Worm (Caenorhabditis elegans) whole organism, late embryonic: Measurements from ENCODE around the gene nhr-68.

ENCODE experiments used
- C38D4.7 ChIP-seq: fragments of 200-800 bp; sonication (Bioruptor generic); optimal IDR thresholded peaks from 2 replicates; lab custom pipeline; 2018; ENCODE audit warnings: mild to moderate bottlenecking, missing genetic modification characterization, moderate library complexity, missing compliant biosample characterization
- F13H6.1 ChIP-seq: sonication (generic microtip); optimal IDR thresholded peaks from 2 replicates; lab custom pipeline; 2016; ENCODE audit warnings: missing genetic modification characterization, missing compliant biosample characterization
- K02D7.2 ChIP-seq: sonication (generic microtip); optimal IDR thresholded peaks from 2 replicates; lab custom pipeline; 2017; ENCODE audit warnings: mild to moderate bottlenecking, missing genetic modification characterization, missing compliant biosample characterization
- K09A11.1 ChIP-seq: sonication (generic microtip); optimal IDR thresholded peaks from 2 replicates; lab custom pipeline; 2017; ENCODE audit warnings: antibody characterized with exemption, mild to moderate bottlenecking, missing genetic modification characterization, missing compliant biosample characterization; ENCODE audit not compliant: insufficient read depth
- T23F11.4 ChIP-seq: fragments of 200-800 bp; sonication (Bioruptor generic); optimal IDR thresholded peaks from 2 replicates; lab custom pipeline; 2018; ENCODE audit warnings: mild to moderate bottlenecking, missing genetic modification characterization, missing compliant biosample characterization
- Y22D7AL.16 ChIP-seq: sonication (generic microtip); optimal IDR thresholded peaks from 2 replicates; lab custom pipeline; 2016; ENCODE audit warnings: missing genetic modification characterization, missing compliant biosample characterization
- ahr-1 ChIP-seq: sonication (generic microtip); optimal IDR thresholded peaks from 2 replicates; lab custom pipeline; 2016; ENCODE audit warnings: missing genetic modification characterization, missing compliant biosample characterization
- ceh-18 ChIP-seq: sonication (generic microtip); optimal IDR thresholded peaks from 2 replicates; lab custom pipeline; 2016; ENCODE audit warnings: missing genetic modification characterization, missing compliant biosample characterization
- ceh-24 ChIP-seq: sonication (generic microtip); optimal IDR thresholded peaks from 2 replicates; lab custom pipeline; 2016; ENCODE audit warnings: mild to moderate bottlenecking, missing genetic modification characterization, missing compliant biosample characterization
- ceh-31 ChIP-seq: sonication (generic microtip); optimal IDR thresholded peaks from 2 replicates; lab custom pipeline; 2016; ENCODE audit warnings: missing genetic modification characterization, missing compliant biosample characterization
- ceh-34 ChIP-seq: sonication (generic microtip); optimal IDR thresholded peaks from 2 replicates; lab custom pipeline; 2016; ENCODE audit warnings: mild to moderate bottlenecking, missing genetic modification characterization, missing compliant biosample characterization
- ceh-6 ChIP-seq: fragments of 200-800 bp; sonication (Bioruptor generic); optimal IDR thresholded peaks from 2 replicates; lab custom pipeline; 2018; ENCODE audit warnings: mild to moderate bottlenecking, missing genetic modification characterization, missing compliant biosample characterization
- ceh-9 ChIP-seq: sonication (generic microtip); optimal IDR thresholded peaks from 2 replicates; lab custom pipeline; 2016; ENCODE audit warnings: mild to moderate bottlenecking, missing genetic modification characterization, inconsistent platforms, missing compliant biosample characterization
- dve-1 ChIP-seq: sonication (generic microtip); optimal IDR thresholded peaks from 2 replicates; lab custom pipeline; 2017; ENCODE audit warnings: antibody characterized with exemption, mild to moderate bottlenecking, missing genetic modification characterization, missing compliant biosample characterization
- ets-4 ChIP-seq: sonication (generic microtip); optimal IDR thresholded peaks from 2 replicates; lab custom pipeline; 2016; ENCODE audit warnings: missing genetic modification characterization, missing compliant biosample characterization
- fkh-10 ChIP-seq: fragments of 150-350 bp; optimal IDR thresholded peaks from 2 replicates; lab custom pipeline; 2014; ENCODE audit warnings: missing biosample characterization, missing genetic modification reagents, missing genetic modification characterization
- fkh-6 ChIP-seq: sonication (generic microtip); optimal IDR thresholded peaks from 2 replicates; lab custom pipeline; 2016; ENCODE audit warnings: missing genetic modification characterization, missing compliant biosample characterization
- gmeb-2 ChIP-seq: sonication (generic microtip); optimal IDR thresholded peaks from 2 replicates; lab custom pipeline; 2016; ENCODE audit warnings: missing genetic modification characterization, inconsistent platforms, missing compliant biosample characterization
- hlh-6 ChIP-seq: sonication (generic microtip); optimal IDR thresholded peaks from 2 replicates; lab custom pipeline; 2016; ENCODE audit warnings: missing genotype, missing genetic modification characterization, missing compliant biosample characterization
- hlh-8 ChIP-seq: sonication (generic microtip); optimal IDR thresholded peaks from 2 replicates; lab custom pipeline; 2016; ENCODE audit warnings: missing genotype, missing genetic modification characterization, missing compliant biosample characterization
- lin-11 ChIP-seq: fragments of 200-800 bp; sonication (Bioruptor generic); optimal IDR thresholded peaks from 2 replicates; lab custom pipeline; 2018; ENCODE audit warnings: mild to moderate bottlenecking, missing genetic modification characterization, missing compliant biosample characterization
- mec-3 ChIP-seq: sonication (generic microtip); optimal IDR thresholded peaks from 2 replicates; lab custom pipeline; 2016; ENCODE audit warnings: borderline replicate concordance, missing genetic modification characterization, missing compliant biosample characterization
- nfya-1 ChIP-seq: sonication (generic microtip); optimal IDR thresholded peaks from 2 replicates; lab custom pipeline; 2017; ENCODE audit warnings: missing genetic modification characterization, mild to moderate bottlenecking, missing compliant biosample characterization, antibody characterized with exemption, moderate library complexity
- npax-4 ChIP-seq: sonication (generic microtip); optimal IDR thresholded peaks from 2 replicates; lab custom pipeline; 2016; ENCODE audit warnings: missing genetic modification characterization, missing compliant biosample characterization
- odd-2 ChIP-seq: sonication (generic microtip); optimal IDR thresholded peaks from 2 replicates; lab custom pipeline; 2017; ENCODE audit warnings: antibody characterized with exemption, mild to moderate bottlenecking, missing genetic modification characterization, missing compliant biosample characterization
- pag-3 ChIP-seq: sonication (generic microtip); optimal IDR thresholded peaks from 2 replicates; lab custom pipeline; 2016; ENCODE audit warnings: missing compliant biosample characterization, missing genetic modification characterization, borderline replicate concordance
- pqm-1 ChIP-seq: sonication (generic microtip); optimal IDR thresholded peaks from 2 replicates; lab custom pipeline; 2016; ENCODE audit warnings: missing genetic modification characterization, missing compliant biosample characterization
- pros-1 ChIP-seq: fragments of 150-350 bp; optimal IDR thresholded peaks from 2 replicates; lab custom pipeline; 2014; ENCODE audit warnings: missing biosample characterization, missing genetic modification reagents, missing genetic modification characterization
- ref-2 ChIP-seq: sonication (generic microtip); optimal IDR thresholded peaks from 2 replicates; lab custom pipeline; 2016; ENCODE audit warnings: missing genetic modification characterization, missing compliant biosample characterization
- rnt-1 ChIP-seq: sonication (generic microtip); optimal IDR thresholded peaks from 2 replicates; lab custom pipeline; 2016; ENCODE audit warnings: missing genetic modification characterization, missing compliant biosample characterization
- sdc-2 ChIP-seq: sonication (generic microtip); optimal IDR thresholded peaks from 2 replicates; lab custom pipeline; 2016; ENCODE audit warnings: missing genotype, missing genetic modification characterization, missing compliant biosample characterization
- syd-9 ChIP-seq: sonication (generic microtip); optimal IDR thresholded peaks from 2 replicates; lab custom pipeline; 2016; ENCODE audit warnings: mild to moderate bottlenecking, missing genetic modification characterization, moderate library complexity, missing compliant biosample characterization
- tbx-2 ChIP-seq: sonication (generic microtip); optimal IDR thresholded peaks from 2 replicates; lab custom pipeline; 2016; ENCODE audit warnings: missing genetic modification characterization, missing compliant biosample characterization
- tbx-7 ChIP-seq: sonication (generic microtip); optimal IDR thresholded peaks from 2 replicates; lab custom pipeline; 2016; ENCODE audit warnings: missing genotype, missing genetic modification characterization, missing compliant biosample characterization
- ttx-3 ChIP-seq: sonication (generic microtip); optimal IDR thresholded peaks from 2 replicates; lab custom pipeline; 2016; ENCODE audit warnings: missing genetic modification reagents, missing genetic modification characterization, missing compliant biosample characterization
- unc-3 ChIP-seq, 2 experiments: fragments of 200-800 bp in 1 of 2; sonication (Bioruptor generic) in 1 of 2; sonication (generic microtip) in 1 of 2; conservative IDR thresholded peaks in 1 of 2; optimal IDR thresholded peaks in 1 of 2; 2 replicates each; pipeline versions ENCODE4 v1.3.6 to Lab custom; 2016 to 2022; ENCODE audit warnings: missing compliant biosample characterization in 2 of 2, missing genetic modification characterization in 2 of 2, missing genetic modification reagents in 1 of 2
- unc-42 ChIP-seq: sonication (generic microtip); optimal IDR thresholded peaks from 2 replicates; lab custom pipeline; 2016; ENCODE audit warnings: missing genotype, missing genetic modification characterization, missing compliant biosample characterization
- unc-86 ChIP-seq: sonication (generic microtip); optimal IDR thresholded peaks from 2 replicates; lab custom pipeline; 2016; ENCODE audit warnings: missing genetic modification characterization, missing compliant biosample characterization
- zip-5 ChIP-seq: sonication (generic microtip); optimal IDR thresholded peaks from 2 replicates; lab custom pipeline; 2016; ENCODE audit warnings: missing genetic modification characterization, missing compliant biosample characterization

The nhr-68 gene

ce11 chrV:11600800-11601199, 27.6 kb downstream of the nhr-68 start, which contains the start of gene F35B12.9:
Gene F35B12.9, plus strand, starts transcription at chrV:11601171.
- no peak for TF ChIP-seq sdc-2 (tag; lab: Kevin White, UChicago)
- no peak for TF ChIP-seq tbx-7 (tag; lab: Kevin White, UChicago)
- TF ChIP-seq pag-3 (tag; lab: Kevin White, UChicago): no peak
- TF ChIP-seq unc-3 (GFP tag; conservative IDR thresholded peaks at IDR 0.05; lab: Robert Waterston, UW): no peak
- TF ChIP-seq unc-3 (tag; optimal IDR thresholded peaks at IDR 0.05; lab: Kevin White, UChicago): no peak
- TF ChIP-seq rnt-1 (tag; lab: Kevin White, UChicago): no peak

- TF ChIP-seq K02D7.2 (tag; lab: Kevin White, UChicago) (no peak), ceh-24 (tag; lab: Kevin White, UChicago) (no peak), ceh-18 (tag; lab: Kevin White, UChicago) (no peak), ceh-31 (tag; lab: Kevin White, UChicago) (no peak), dve-1 (tag; lab: Kevin White, UChicago) (no peak), ets-4 (no peak), hlh-6 (no peak), F13H6.1 (tag; lab: Kevin White, UChicago) (no peak), C38D4.7 (no peak), ahr-1 (tag; lab: Kevin White, UChicago) (no peak), ceh-9 (tag; lab: Kevin White, UChicago) (no peak), syd-9 (tag; lab: Kevin White, UChicago) (no peak), unc-3 (GFP tag; conservative IDR thresholded peaks at IDR 0.05; lab: Robert Waterston, UW) (no peak), unc-3 (tag; optimal IDR thresholded peaks at IDR 0.05; lab: Kevin White, UChicago) (no peak), fkh-10 (GFP tag; lab: Kevin White, UChicago) (no peak)
Observed at ce11 chrV:11604484-11604883, 31.2 kb downstream of the nhr-68 start, which contains the start of gene dhs-20. Gene dhs-20, minus strand, starts transcription at chrV:11604563.

ce11 chrV:11605227-11605626, 32.0 kb downstream of the nhr-68 start:
- no peak for TF ChIP-seq ref-2 (tag; lab: Kevin White, UChicago)
- no peak for TF ChIP-seq fkh-10 (GFP tag; lab: Kevin White, UChicago)
- TF ChIP-seq T23F11.4 (GFP tag; lab: Kevin White, UChicago): no peak
- no peak for TF ChIP-seq nfya-1 (tag; lab: Kevin White, UChicago)
- no peak for TF ChIP-seq ceh-34 (tag; lab: Kevin White, UChicago)
- TF ChIP-seq K09A11.1 (tag; lab: Kevin White, UChicago): no peak
- no peak for TF ChIP-seq hlh-6
- no peak for TF ChIP-seq fkh-6 (tag; lab: Kevin White, UChicago)
- TF ChIP-seq zip-5: no peak
- no peak for TF ChIP-seq hlh-8 (tag; lab: Kevin White, UChicago)
- no peak for TF ChIP-seq odd-2 (tag; lab: Kevin White, UChicago)
- no peak for TF ChIP-seq tbx-2
- TF ChIP-seq gmeb-2: no peak
- no peak for TF ChIP-seq lin-11 (tag; lab: Kevin White, UChicago)
- TF ChIP-seq ceh-31 (tag; lab: Kevin White, UChicago): no peak

ce11 chrV:11606424-11606823, 33.2 kb downstream of the nhr-68 start, which contains the start of gene idpp-16:
Gene idpp-16, minus strand, starts transcription at chrV:11606524.
- TF ChIP-seq mec-3 (tag; lab: Kevin White, UChicago) (no peak), pros-1 (tag; lab: Kevin White, UChicago) (no peak), unc-3 (GFP tag; conservative IDR thresholded peaks at IDR 0.05; lab: Robert Waterston, UW) (no peak), unc-3 (tag; optimal IDR thresholded peaks at IDR 0.05; lab: Kevin White, UChicago) (no peak), unc-86 (tag; lab: Kevin White, UChicago) (no peak), ahr-1 (tag; lab: Kevin White, UChicago) (no peak), unc-42 (tag; lab: Kevin White, UChicago) (no peak), Y22D7AL.16 (tag; lab: Kevin White, UChicago) (no peak), ttx-3 (tag; lab: Kevin White, UChicago) (no peak), ceh-18 (tag; lab: Kevin White, UChicago) (no peak), rnt-1 (tag; lab: Kevin White, UChicago) (no peak), pqm-1 (tag; lab: Kevin White, UChicago) (no peak), hlh-6 (no peak), tbx-2 (no peak), odd-2 (tag; lab: Kevin White, UChicago) (no peak), npax-4 (tag; lab: Kevin White, UChicago) (no peak), dve-1 (tag; lab: Kevin White, UChicago) (no peak), ceh-6 (GFP tag; lab: Kevin White, UChicago) (no peak)
